Worm (Caenorhabditis elegans) whole organism, mixed stage, embryonic: ENCODE results near the gene R08C7.11.

Experiments used
- ces-1 ChIP-seq: fragments of 150-350 bp; optimal IDR thresholded peaks from 2 replicates; lab custom pipeline; 2014; ENCODE audit warnings: missing biosample characterization, missing genetic modification reagents, missing genetic modification characterization
- elt-3 ChIP-seq: fragments of 150-350 bp; optimal IDR thresholded peaks from 2 replicates; lab custom pipeline; 2014; ENCODE audit warnings: missing biosample characterization, missing genetic modification characterization
- flh-1 ChIP-seq: fragments of 200-800 bp; sonication (Bioruptor generic); optimal IDR thresholded peaks from 2 replicates; lab custom pipeline; 2018; ENCODE audit warnings: mild to moderate bottlenecking, missing genetic modification characterization, moderate library complexity, missing compliant biosample characterization
- mls-2 ChIP-seq: sonication (generic microtip); optimal IDR thresholded peaks from 2 replicates; lab custom pipeline; 2016; ENCODE audit warnings: mild to moderate bottlenecking, missing genetic modification characterization, moderate library complexity, missing compliant biosample characterization
- nhr-2 ChIP-seq: fragments of 150-350 bp; optimal IDR thresholded peaks from 2 replicates; lab custom pipeline; 2014; ENCODE audit warnings: missing biosample characterization, missing genetic modification characterization
- nhr-76 ChIP-seq: sonication (generic microtip); optimal IDR thresholded peaks from 2 replicates; lab custom pipeline; 2017; ENCODE audit warnings: missing biosample characterization, missing genetic modification characterization

DNA sequence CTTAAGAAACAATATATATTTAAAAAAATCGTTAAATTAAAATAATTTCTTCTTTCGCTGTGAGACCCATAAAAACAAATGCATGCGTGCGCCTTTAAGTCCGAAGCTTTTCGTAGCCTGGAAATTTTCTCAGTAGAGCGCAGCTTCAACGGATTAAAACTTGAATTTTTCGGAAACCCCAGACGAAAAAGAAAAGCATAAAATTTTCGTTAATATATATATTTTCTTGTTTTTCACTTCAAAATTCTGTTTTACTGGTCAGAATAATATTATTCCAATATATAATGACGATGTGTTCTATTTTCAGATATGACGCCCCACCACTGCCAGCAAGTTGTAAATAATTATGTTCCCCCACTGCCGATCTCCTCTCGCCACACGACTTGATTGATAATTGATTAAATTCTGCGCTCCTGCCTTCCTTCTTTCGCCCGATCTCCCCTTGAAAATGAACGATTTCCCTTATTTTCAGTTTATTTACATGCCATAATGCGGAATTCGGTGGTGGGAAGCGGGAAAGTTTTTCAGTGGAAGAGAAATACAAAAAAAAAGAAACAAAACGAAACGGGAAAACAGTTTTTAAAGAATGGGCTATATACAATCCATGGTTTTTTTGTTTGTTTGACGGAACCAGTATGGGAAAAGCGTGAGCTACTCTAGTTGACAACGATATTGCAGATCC lies 13.4 kb upstream of the R08C7.11 start:
- TF ChIP-seq elt-3 (tag; lab: Kevin White, UChicago) (no peak), ces-1 (GFP tag; lab: Kevin White, UChicago) (no peak), mls-2 (no peak), nhr-76 (tag; lab: Kevin White, UChicago) (no peak), nhr-2 (tag; lab: Kevin White, UChicago) (no peak), flh-1 (GFP tag; lab: Kevin White, UChicago) (no peak)
